Fruit fly (Drosophila melanogaster) whole organism, adult: ENCODE measurements around the gene CG33060.

Source experiments
- CG11617 ChIP-seq: fragments of 200-800 bp; sonication (Bioruptor generic); optimal IDR thresholded peaks from 2 replicates; lab custom pipeline; 2017; ENCODE audit warnings: mild to moderate bottlenecking, missing biosample characterization, missing genetic modification reagents, missing genetic modification characterization
- CG12768 ChIP-seq: fragments of 200-800 bp; sonication (Bioruptor generic); optimal IDR thresholded peaks from 2 replicates; lab custom pipeline; 2017; ENCODE audit warnings: missing biosample characterization, missing genetic modification characterization, mild to moderate bottlenecking, moderate library complexity, missing genetic modification reagents
- CG14711 ChIP-seq: fragments of 200-800 bp; sonication (Bioruptor generic); optimal IDR thresholded peaks from 2 replicates; lab custom pipeline; 2018; ENCODE audit warnings: missing biosample characterization, mild to moderate bottlenecking, missing genetic modification characterization, moderate library complexity
- CG1620 ChIP-seq: fragments of 200-800 bp; sonication (Bioruptor generic); optimal IDR thresholded peaks from 2 replicates; lab custom pipeline; 2016; ENCODE audit warnings: missing biosample characterization, missing genetic modification characterization
- CG33017 ChIP-seq: fragments of 200-800 bp; sonication (Bioruptor generic); optimal IDR thresholded peaks from 2 replicates; lab custom pipeline; 2018; ENCODE audit warnings: missing biosample characterization, mild to moderate bottlenecking, missing genetic modification characterization, moderate library complexity
- CG5204 ChIP-seq: fragments of 200-800 bp; sonication (Bioruptor generic); optimal IDR thresholded peaks from 2 replicates; lab custom pipeline; 2016; ENCODE audit warnings: missing biosample characterization, missing genetic modification characterization
- CG7045 ChIP-seq: fragments of 200-800 bp; sonication (Bioruptor generic); optimal IDR thresholded peaks from 2 replicates; lab custom pipeline; 2017; ENCODE audit warnings: missing biosample characterization, mild to moderate bottlenecking, missing genetic modification characterization
- CG7101 ChIP-seq: fragments of 200-800 bp; sonication (Bioruptor generic); optimal IDR thresholded peaks from 2 replicates; lab custom pipeline; 2018; ENCODE audit warnings: missing biosample characterization, mild to moderate bottlenecking, missing genetic modification characterization, moderate library complexity
- Clk ChIP-seq: fragments of 200-800 bp; sonication (Bioruptor generic); optimal IDR thresholded peaks from 2 replicates; lab custom pipeline; 2017; ENCODE audit warnings: missing biosample characterization, missing genetic modification characterization
- Crg-1 ChIP-seq: fragments of 200-800 bp; sonication (Bioruptor generic); optimal IDR thresholded peaks from 2 replicates; lab custom pipeline; 2016; ENCODE audit warnings: missing biosample characterization, missing genetic modification characterization
- Hr96 ChIP-seq: fragments of 200-800 bp; sonication (Bioruptor generic); optimal IDR thresholded peaks from 2 replicates; lab custom pipeline; 2016; ENCODE audit warnings: missing biosample characterization, missing genetic modification characterization
- Mnt ChIP-seq: fragments of 200-800 bp; sonication (Bioruptor generic); optimal IDR thresholded peaks from 2 replicates; lab custom pipeline; 2016; ENCODE audit warnings: missing biosample characterization, mild to moderate bottlenecking, missing genetic modification characterization
- bab1 ChIP-seq: fragments of 200-800 bp; sonication (Bioruptor generic); optimal IDR thresholded peaks from 3 replicates; lab custom pipeline; 2019; ENCODE audit warnings: missing biosample characterization, mild to moderate bottlenecking, missing genetic modification characterization, moderate library complexity
- cic ChIP-seq: fragments of 200-800 bp; sonication (Bioruptor generic); optimal IDR thresholded peaks from 2 replicates; lab custom pipeline; 2017; ENCODE audit warnings: missing biosample characterization, mild to moderate bottlenecking, missing genetic modification characterization, moderate library complexity
- cnc ChIP-seq, 2 experiments: fragments of >200 bp; optimal IDR thresholded peaks; 2 replicates each; lab custom pipeline; 2017
- kay ChIP-seq: fragments of 200-800 bp; sonication (Bioruptor generic); peaks from one replicate; lab custom pipeline; 2016; ENCODE audit warnings: missing biosample characterization, missing genetic modification characterization, borderline replicate concordance
- ovo ChIP-seq: fragments of 200-800 bp; sonication (Bioruptor generic); optimal IDR thresholded peaks from 2 replicates; lab custom pipeline; 2016; ENCODE audit warnings: missing biosample characterization, missing genetic modification characterization
- pad ChIP-seq: fragments of 200-800 bp; sonication (Bioruptor generic); optimal IDR thresholded peaks from 3 replicates; lab custom pipeline; 2017; ENCODE audit warnings: missing biosample characterization, missing genetic modification characterization, mild to moderate bottlenecking, moderate library complexity, missing genetic modification reagents
- tj ChIP-seq: fragments of 200-800 bp; sonication (Bioruptor generic); optimal IDR thresholded peaks from 3 replicates; lab custom pipeline; 2017; ENCODE audit warnings: missing biosample characterization, mild to moderate bottlenecking, missing genetic modification characterization, moderate library complexity
- toe ChIP-seq: fragments of 200-800 bp; sonication (Bioruptor generic); optimal IDR thresholded peaks from 2 replicates; lab custom pipeline; 2016; ENCODE audit warnings: missing biosample characterization, missing genetic modification characterization

CG33060 gene

DNA sequence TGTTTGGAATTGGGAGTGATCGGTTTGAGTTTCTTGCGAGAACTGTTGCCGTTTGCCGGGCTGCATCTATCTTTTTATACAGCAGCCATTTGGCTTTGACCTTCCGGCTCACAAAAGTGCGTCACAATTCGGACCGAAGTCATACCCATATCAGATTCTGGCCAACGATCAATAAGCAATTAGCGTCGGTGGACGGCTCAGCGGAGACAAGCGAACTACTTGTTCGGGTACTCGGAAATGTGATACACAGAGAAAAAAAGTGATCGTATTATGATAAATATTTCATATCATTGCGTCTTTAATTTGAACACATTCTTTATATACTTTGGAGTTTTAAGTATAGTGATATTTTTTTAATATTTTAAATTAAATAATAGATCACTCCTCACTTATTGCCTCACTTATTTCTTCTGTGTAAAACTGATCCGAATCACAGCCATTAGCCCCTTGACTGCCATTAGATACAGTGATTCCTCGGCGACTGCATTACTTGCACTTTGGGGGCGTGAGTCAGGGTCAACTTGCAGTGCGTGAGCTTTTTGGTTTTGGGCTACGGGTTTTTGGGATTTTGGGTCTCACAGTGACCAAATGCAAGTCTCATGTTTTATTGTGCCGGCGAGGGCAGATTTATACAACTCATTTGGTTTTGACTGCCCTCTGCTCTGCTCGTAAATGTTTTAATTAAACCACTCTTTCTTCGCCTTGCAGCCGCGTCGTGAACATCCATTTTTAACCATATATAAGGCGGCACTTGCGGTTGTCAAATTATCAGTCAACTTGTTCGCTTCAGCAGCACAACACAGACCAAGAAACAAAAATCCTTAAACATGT is 24.8 kb upstream of the CG33060 start, which contains the start of the genes CG13043 and CG13063:
CG13043 (minus strand) TSS at position 51 of the 831 bp plus-strand sequence.
CG13063 (plus strand) TSS at position 781 of the 831 bp plus-strand sequence.
- TF ChIP-seq toe (GFP tag; lab: Kevin White, UChicago) (no peak), Crg-1 (GFP tag; lab: Kevin White, UChicago) (no peak), CG12768 (no peak), bab1 (GFP tag; lab: Kevin White, UChicago) (no peak), cic (GFP tag; lab: Kevin White, UChicago) (no peak), Mnt (GFP tag; lab: Kevin White, UChicago) (no peak), CG14711 (no peak), CG5204 (no peak), CG1620 (no peak), Clk (GFP tag; lab: Kevin White, UChicago) (no peak)

DNA sequence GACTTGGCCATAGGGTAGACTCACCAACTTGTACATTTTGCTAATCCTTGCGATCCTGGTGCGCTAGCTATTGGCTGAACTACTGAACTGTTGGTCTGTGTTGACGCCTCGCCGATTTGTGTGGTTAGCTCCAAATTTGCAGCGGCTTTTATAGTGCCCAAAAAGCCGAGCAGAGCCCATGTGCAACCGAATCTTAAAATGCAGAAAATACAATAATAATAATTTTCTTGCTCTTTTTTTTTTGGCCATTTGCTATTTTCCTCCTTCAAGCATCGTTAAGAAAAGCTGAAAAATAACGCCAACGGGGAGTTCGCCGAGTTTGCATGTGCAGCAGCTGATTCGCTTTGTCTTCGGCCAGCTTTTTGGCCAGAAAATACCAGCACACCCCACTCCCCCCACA is 22.5 kb upstream of the CG33060 start, which contains the start of gene CG13042:
CG13042 (minus strand) TSS at position 101 of the 400 bp plus-strand sequence.
- TF ChIP-seq tj (GFP tag; lab: Kevin White, UChicago) (no peak), CG5204 (no peak), pad (GFP tag; lab: Kevin White, UChicago) (no peak), kay (no peak), CG14711 (no peak)

DNA sequence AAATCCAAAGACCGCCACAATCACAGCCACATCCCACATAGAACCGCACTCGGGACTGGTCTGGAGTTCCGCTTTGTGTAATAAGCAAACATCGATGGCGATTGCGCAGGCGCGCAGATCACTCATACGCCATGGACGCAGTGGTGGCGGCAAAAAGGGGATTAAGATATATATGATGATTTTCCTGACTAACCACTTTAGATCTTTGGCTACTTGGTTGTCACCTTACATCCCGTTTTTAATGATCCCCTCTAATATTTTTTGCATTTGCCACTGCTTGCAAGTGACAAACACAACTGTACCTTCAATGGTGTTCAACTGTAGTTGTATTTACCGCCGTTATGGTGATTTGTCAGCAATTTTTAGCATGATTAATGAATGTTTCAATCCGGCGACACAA is 20.9 kb upstream of the CG33060 start:
- TF ChIP-seq Clk (GFP tag; lab: Kevin White, UChicago) (no peak), CG5204 (peak; percentile 32)

DNA sequence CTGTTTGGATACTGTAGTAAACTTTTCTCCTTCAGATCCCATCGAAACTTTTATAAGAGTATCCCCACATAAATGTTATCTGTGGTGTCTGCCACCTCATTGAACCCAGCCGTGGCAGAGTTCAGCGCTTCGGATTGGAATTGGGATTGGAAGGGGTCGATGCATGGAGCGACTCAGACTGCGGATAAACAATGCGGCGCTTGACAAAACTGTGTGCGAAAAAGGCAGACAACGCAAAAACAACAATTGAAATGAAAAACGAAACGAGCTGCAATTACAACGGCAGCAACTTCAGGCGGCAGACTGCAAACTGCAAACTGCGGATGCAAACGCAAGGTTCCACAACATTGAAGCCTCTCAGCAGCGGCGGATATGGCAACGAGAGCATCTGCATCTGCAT is 16.9 kb upstream of the CG33060 start, which contains the start of gene CG13062:
CG13062 (plus strand) TSS at position 301 of the 400 bp plus-strand sequence.
- TF ChIP-seq pad (GFP tag; lab: Kevin White, UChicago) (no peak), Mnt (GFP tag; lab: Kevin White, UChicago) (no peak), cic (GFP tag; lab: Kevin White, UChicago) (no peak), CG5204 (no peak), CG14711 (no peak), kay (no peak), cnc (optimal IDR thresholded peaks at IDR 0.05; lab: Kevin White, UChicago) (no peak), Hr96 (GFP tag; lab: Kevin White, UChicago) (no peak), CG7101 (no peak), tj (GFP tag; lab: Kevin White, UChicago) (no peak), CG7045 (GFP tag; lab: Kevin White, UChicago) (no peak)

DNA sequence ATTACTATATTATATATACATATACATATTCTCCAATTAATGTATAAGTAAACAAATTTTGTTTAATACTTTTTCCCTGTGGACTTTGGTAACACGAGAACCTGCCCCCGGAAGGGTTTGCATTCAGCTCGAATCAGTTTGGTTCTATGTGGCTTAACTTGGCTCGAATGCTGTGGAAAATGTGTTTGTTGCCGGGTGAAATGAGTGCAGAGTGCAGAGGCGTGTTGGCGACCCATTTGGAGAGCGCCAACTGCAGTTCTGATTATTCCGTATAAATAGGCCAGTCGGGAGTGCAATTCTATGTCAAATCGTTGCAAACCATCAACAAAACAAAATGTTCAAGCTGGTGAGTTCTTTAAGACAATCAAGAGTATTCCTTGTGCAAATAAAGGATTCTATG is 13.1 kb upstream of the CG33060 start, which contains the start of gene Nplp3:
Nplp3 (plus strand) TSS at position 301 of the 400 bp plus-strand sequence.
- TF ChIP-seq cic (GFP tag; lab: Kevin White, UChicago) (no peak), kay (no peak), CG7045 (GFP tag; lab: Kevin White, UChicago) (no peak), Hr96 (GFP tag; lab: Kevin White, UChicago) (no peak), toe (GFP tag; lab: Kevin White, UChicago) (no peak), CG11617 (no peak), bab1 (GFP tag; lab: Kevin White, UChicago) (no peak), pad (GFP tag; lab: Kevin White, UChicago) (no peak), CG33017 (tag; lab: Kevin White, UChicago) (no peak), cnc (optimal IDR thresholded peaks at IDR 0.05; lab: Kevin White, UChicago) (no peak), CG5204 (no peak), tj (GFP tag; lab: Kevin White, UChicago) (no peak), CG14711 (no peak), Crg-1 (GFP tag; lab: Kevin White, UChicago) (no peak), CG7101 (no peak), CG1620 (no peak), CG12768 (no peak), ovo (GFP tag; lab: Kevin White, UChicago) (no peak), Clk (GFP tag; lab: Kevin White, UChicago) (no peak)

DNA sequence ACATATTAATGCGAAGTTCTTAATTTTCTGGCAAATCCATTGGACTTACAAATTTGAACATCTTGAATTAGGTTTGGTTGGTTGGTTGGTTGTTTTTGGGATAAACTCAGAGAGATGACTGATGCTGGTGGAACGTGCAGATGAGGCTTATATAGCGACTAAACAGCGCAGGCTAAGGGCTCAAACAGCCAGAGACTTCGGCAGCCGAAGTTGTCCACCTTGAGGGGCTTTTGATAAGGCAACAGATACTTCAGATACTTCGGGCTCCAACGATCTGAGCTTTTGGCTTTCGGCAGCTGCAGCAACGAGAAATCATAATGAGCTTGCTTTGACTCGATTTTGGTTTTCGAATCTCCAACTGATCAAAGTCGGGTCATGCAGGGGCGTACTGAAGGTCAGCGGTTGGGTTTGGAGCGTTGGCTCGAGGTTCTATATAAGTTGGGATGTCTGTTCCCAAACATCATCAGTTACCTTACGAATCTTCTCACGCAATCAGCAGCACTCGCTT is 11.4 kb upstream of the CG33060 start, which contains the start of the genes CG13041 and CG13060:
CG13041 (minus strand) TSS at position 128 of the 508 bp plus-strand sequence.
CG13060 (plus strand) TSS at position 458 of the 508 bp plus-strand sequence.
- TF ChIP-seq Hr96 (GFP tag; lab: Kevin White, UChicago) (no peak), CG7045 (GFP tag; lab: Kevin White, UChicago) (no peak), CG12768 (no peak), toe (GFP tag; lab: Kevin White, UChicago) (no peak)

DNA sequence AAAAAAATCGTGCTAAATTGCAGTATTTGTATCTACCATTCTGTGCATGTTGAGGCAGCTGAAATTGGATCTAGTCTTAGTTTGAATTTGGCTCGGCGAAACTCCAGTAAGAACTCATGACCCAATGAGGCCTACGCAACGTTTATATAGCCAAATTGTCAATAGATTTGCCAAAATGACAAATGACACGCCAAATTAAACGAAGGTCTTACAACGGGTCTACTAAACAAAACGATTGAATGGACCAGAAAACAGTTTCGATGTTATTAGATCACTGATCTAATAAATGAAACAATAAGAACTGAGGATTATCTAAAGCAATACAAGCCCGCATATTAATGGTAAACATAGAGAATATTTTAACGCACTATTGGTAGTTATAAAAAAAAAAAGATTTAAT is 9.7 kb upstream of the CG33060 start, which contains the start of gene CG42718:
CG42718 (minus strand) TSS at position 101 of the 400 bp plus-strand sequence.
- TF ChIP-seq CG5204 (no peak), toe (GFP tag; lab: Kevin White, UChicago) (no peak), Mnt (GFP tag; lab: Kevin White, UChicago) (no peak), CG12768 (no peak), Hr96 (GFP tag; lab: Kevin White, UChicago) (no peak), ovo (GFP tag; lab: Kevin White, UChicago) (no peak), CG7101 (no peak), Clk (GFP tag; lab: Kevin White, UChicago) (no peak), bab1 (GFP tag; lab: Kevin White, UChicago) (no peak), CG33017 (tag; lab: Kevin White, UChicago) (no peak), cic (GFP tag; lab: Kevin White, UChicago) (no peak), CG11617 (no peak), CG1620 (no peak), kay (no peak), cnc (optimal IDR thresholded peaks at IDR 0.05; lab: Kevin White, UChicago) (no peak), tj (GFP tag; lab: Kevin White, UChicago) (no peak)
